Worm (Caenorhabditis elegans) whole organism, L4 larva: Measurements from ENCODE around the gene Y57E12AL.6.

Experiments
- ZK546.5 ChIP-seq, 2 experiments: sonication (generic microtip); optimal IDR thresholded peaks; 2 replicates each; lab custom pipeline; 2017; ENCODE audit warnings: missing biosample characterization in 2 of 2, missing genetic modification characterization in 2 of 2
- aly-2 ChIP-seq: sonication (generic microtip); optimal IDR thresholded peaks from 2 replicates; lab custom pipeline; 2018; ENCODE audit warnings: missing biosample characterization, missing genetic modification characterization
- dpl-1 ChIP-seq: fragments of 150-350 bp; optimal IDR thresholded peaks from 2 replicates; lab custom pipeline; 2014; ENCODE audit warnings: missing biosample characterization, missing genetic modification reagents, missing genetic modification characterization
- fos-1 ChIP-seq: fragments of 150-350 bp; optimal IDR thresholded peaks from 2 replicates; lab custom pipeline; 2014; ENCODE audit warnings: missing biosample characterization, missing genetic modification characterization
- unc-62 ChIP-seq, 3 experiments: fragments of 150-350 bp in 1 of 3; sonication (generic microtip); optimal IDR thresholded peaks in 2 of 3; peaks in 1 of 3; 1 replicate in 1 of 3; 2 replicates in 2 of 3; lab custom pipeline; 2014 to 2017; ENCODE audit warnings: missing biosample characterization in 3 of 3, missing genetic modification characterization in 3 of 3, missing genetic modification reagents in 3 of 3, missing genotype in 1 of 3

- TF ChIP-seq aly-2 (tag; lab: Kevin White, UChicago) (no peak), unc-62 (GFP tag; optimal IDR thresholded peaks at IDR 0.05 in 1 of 2; lab: Kevin White, UChicago) (no peak), unc-62 (tag; optimal IDR thresholded peaks at IDR 0.05; lab: Kevin White, UChicago) (no peak), dpl-1 (no peak), fos-1 (no peak), ZK546.5 (tag; optimal IDR thresholded peaks at IDR 0.05; lab: Kevin White, UChicago) (no peak)
Observed at ce11 chrV:7015872-7016271, 44.4 kb downstream of the Y57E12AL.6 start, which contains the start of gene C33G8.13.
